Worm (Caenorhabditis elegans) whole organism, L1 larva: ENCODE data around the gene Y59C2A.3.
A peak's percentile ranks its signal among the peaks of the same experiment; 100 is the strongest.
"Not testable (repeated sequence)": the region's sequence is repeated elsewhere in the genome, so short reads cannot be mapped to it uniquely, and the experiment has no call there.

Experiments used
- C04F5.9 ChIP-seq: sonication (generic microtip); optimal IDR thresholded peaks from 2 replicates; lab custom pipeline; 2016; ENCODE audit warnings: missing genetic modification characterization, missing compliant biosample characterization
- C34B4.2 ChIP-seq: sonication (generic microtip); optimal IDR thresholded peaks from 2 replicates; lab custom pipeline; 2017; ENCODE audit warnings: mild to moderate bottlenecking, missing genetic modification characterization, missing compliant biosample characterization
- F16B12.6 ChIP-seq: fragments of 150-350 bp; optimal IDR thresholded peaks from 2 replicates; lab custom pipeline; 2014; ENCODE audit warnings: missing biosample characterization, missing genetic modification characterization
- Y116A8C.19 ChIP-seq: sonication (generic microtip); optimal IDR thresholded peaks from 2 replicates; lab custom pipeline; 2016; ENCODE audit warnings: missing compliant biosample characterization, missing genetic modification characterization, borderline replicate concordance
- aha-1 ChIP-seq: fragments of 150-350 bp; optimal IDR thresholded peaks from 2 replicates; lab custom pipeline; 2014; ENCODE audit warnings: missing biosample characterization, missing genetic modification characterization
- ama-1 ChIP-seq: fragments of 150-350 bp; optimal IDR thresholded peaks from 2 replicates; lab custom pipeline; 2014
- ceh-63 ChIP-seq: fragments of 200-800 bp; sonication (Bioruptor generic); optimal IDR thresholded peaks from 2 replicates; lab custom pipeline; 2018; ENCODE audit warnings: mild to moderate bottlenecking, missing genetic modification characterization, missing compliant biosample characterization
- ceh-8 ChIP-seq: fragments of 200-800 bp; sonication (Bioruptor generic); optimal IDR thresholded peaks from 2 replicates; lab custom pipeline; 2018; ENCODE audit warnings: mild to moderate bottlenecking, missing genetic modification characterization, moderate library complexity, missing compliant biosample characterization
- efl-1 ChIP-seq, 4 experiments: fragments of 150-350 bp; optimal IDR thresholded peaks in 3 of 4; peaks in 1 of 4; 1 replicate in 1 of 4; 2 replicates in 3 of 4; lab custom pipeline; 2014; ENCODE audit warnings: missing biosample characterization in 2 of 4, missing genetic modification characterization in 2 of 4, missing genetic modification reagents in 2 of 4
- elt-2 ChIP-seq: sonication (generic microtip); optimal IDR thresholded peaks from 2 replicates; lab custom pipeline; 2016; ENCODE audit warnings: missing genetic modification characterization, mild to moderate bottlenecking, inconsistent platforms, missing compliant biosample characterization, missing genetic modification reagents
- elt-3 ChIP-seq, 6 experiments: fragments of 150-350 bp in 1 of 6; sonication (generic microtip); optimal IDR thresholded peaks; 2 replicates each; lab custom pipeline; 2017 to 2018; ENCODE audit warnings: missing biosample characterization in 6 of 6, missing genetic modification characterization in 6 of 6, inconsistent platforms in 1 of 6
- ets-5 ChIP-seq: fragments of 200-800 bp; sonication (Bioruptor generic); IDR thresholded peaks from 2 replicates; pipeline ENCODE4 v1.3.6; 2022; ENCODE audit warnings: missing genetic modification characterization, missing compliant biosample characterization
- fkh-10 ChIP-seq: sonication (generic microtip); optimal IDR thresholded peaks from 2 replicates; lab custom pipeline; 2017; ENCODE audit warnings: missing biosample characterization, missing genetic modification reagents, missing genetic modification characterization
- fkh-8 ChIP-seq: sonication (generic microtip); optimal IDR thresholded peaks from 2 replicates; lab custom pipeline; 2016; ENCODE audit warnings: mild to moderate bottlenecking, missing genetic modification characterization, missing compliant biosample characterization
- fos-1 ChIP-seq: fragments of 150-350 bp; optimal IDR thresholded peaks from 2 replicates; lab custom pipeline; 2014; ENCODE audit warnings: missing biosample characterization, missing genetic modification characterization
- hpl-2 ChIP-seq: fragments of 150-350 bp; optimal IDR thresholded peaks from 2 replicates; lab custom pipeline; 2014; ENCODE audit warnings: missing biosample characterization, missing genetic modification reagents, missing genetic modification characterization
- irx-1 ChIP-seq: sonication (generic microtip); optimal IDR thresholded peaks from 2 replicates; lab custom pipeline; 2016; ENCODE audit warnings: missing genetic modification characterization, missing compliant biosample characterization
- isw-1 ChIP-seq: fragments of 200-800 bp; sonication (Bioruptor generic); IDR thresholded peaks from 2 replicates; pipeline ENCODE4 v1.3.6; 2022; ENCODE audit warnings: missing genetic modification characterization, missing compliant biosample characterization
- lin-14 ChIP-seq: fragments of 200-800 bp; sonication (Bioruptor generic); optimal IDR thresholded peaks from 2 replicates; lab custom pipeline; 2018; ENCODE audit warnings: mild to moderate bottlenecking, missing genetic modification characterization, moderate library complexity, missing compliant biosample characterization
- lin-15B ChIP-seq: fragments of 150-350 bp; sonication (generic microtip); optimal IDR thresholded peaks from 3 replicates; lab custom pipeline; 2014; ENCODE audit warnings: missing biosample characterization, missing genetic modification characterization
- lin-35 ChIP-seq, 2 experiments: fragments of 150-350 bp; optimal IDR thresholded peaks; 2 replicates each; lab custom pipeline; 2014; ENCODE audit warnings: missing biosample characterization in 2 of 2, missing genetic modification characterization in 2 of 2, missing genetic modification reagents in 2 of 2
- lsy-2 ChIP-seq, 2 experiments: fragments of 150-350 bp; optimal IDR thresholded peaks; 2 replicates each; lab custom pipeline; 2014; ENCODE audit warnings: missing biosample characterization in 2 of 2, missing genetic modification characterization in 2 of 2
- mab-9 ChIP-seq: fragments of 200-800 bp; sonication (Bioruptor generic); IDR thresholded peaks from 2 replicates; pipeline ENCODE4 v1.3.6; 2022; ENCODE audit warnings: missing genetic modification reagents, missing genetic modification characterization, missing compliant biosample characterization
- mdl-1 ChIP-seq, 2 experiments: fragments of 150-350 bp; optimal IDR thresholded peaks; 2 replicates each; lab custom pipeline; 2014 to 2017; ENCODE audit warnings: missing biosample characterization in 2 of 2, missing genetic modification characterization in 2 of 2, inconsistent platforms in 1 of 2
- nhr-12 ChIP-seq: sonication (generic microtip); optimal IDR thresholded peaks from 2 replicates; lab custom pipeline; 2017; ENCODE audit warnings: missing biosample characterization, missing genetic modification characterization
- nhr-19 ChIP-seq: fragments of 200-800 bp; sonication (Bioruptor generic); conservative IDR thresholded peaks from 2 replicates; pipeline ENCODE4 v1.3.6; 2022; ENCODE audit warnings: missing genetic modification characterization, missing compliant biosample characterization
- nhr-28 ChIP-seq: fragments of 150-350 bp; optimal IDR thresholded peaks from 2 replicates; lab custom pipeline; 2014; ENCODE audit warnings: missing biosample characterization, missing genetic modification characterization
- nhr-47 ChIP-seq: sonication (generic microtip); optimal IDR thresholded peaks from 2 replicates; lab custom pipeline; 2016; ENCODE audit warnings: mild to moderate bottlenecking, missing genetic modification characterization, moderate library complexity, missing compliant biosample characterization
- nhr-85 ChIP-seq: sonication (generic microtip); peaks from one replicate; lab custom pipeline; 2016; ENCODE audit warnings: missing genetic modification characterization, inconsistent platforms, missing compliant biosample characterization
- pag-3 ChIP-seq: sonication (generic microtip); optimal IDR thresholded peaks from 2 replicates; lab custom pipeline; 2017; ENCODE audit warnings: missing genetic modification characterization, mild to moderate bottlenecking, missing compliant biosample characterization, antibody characterized with exemption, borderline replicate concordance; ENCODE audit not compliant: insufficient read depth
- rnt-1 ChIP-seq: sonication (generic microtip); optimal IDR thresholded peaks from 2 replicates; lab custom pipeline; 2016; ENCODE audit warnings: mild to moderate bottlenecking, missing genetic modification characterization, moderate library complexity, missing compliant biosample characterization
- snpc-4 ChIP-seq: fragments of 150-350 bp; optimal IDR thresholded peaks from 2 replicates; lab custom pipeline; 2014; ENCODE audit warnings: missing biosample characterization, missing genetic modification characterization
- unc-30 ChIP-seq: sonication (generic microtip); optimal IDR thresholded peaks from 2 replicates; lab custom pipeline; 2017; ENCODE audit warnings: missing biosample characterization, missing genetic modification characterization
- unc-62 ChIP-seq: fragments of 150-350 bp; optimal IDR thresholded peaks from 2 replicates; lab custom pipeline; 2014; ENCODE audit warnings: missing biosample characterization, missing genetic modification reagents, missing genetic modification characterization
- vab-15 ChIP-seq: sonication (generic microtip); optimal IDR thresholded peaks from 2 replicates; lab custom pipeline; 2017; ENCODE audit warnings: missing genotype, mild to moderate bottlenecking, missing genetic modification characterization, missing compliant biosample characterization
- xbp-1 ChIP-seq: sonication (generic microtip); optimal IDR thresholded peaks from 2 replicates; lab custom pipeline; 2016; ENCODE audit warnings: missing genetic modification characterization, missing compliant biosample characterization
- ztf-11 ChIP-seq, 2 experiments: sonication (generic microtip); optimal IDR thresholded peaks; 2 replicates each; lab custom pipeline; 2016 to 2017; ENCODE audit warnings: missing genetic modification characterization in 2 of 2, missing biosample characterization in 1 of 2, missing compliant biosample characterization in 1 of 2

Y59C2A.3 gene

ce11 chrII:2251617-2252016 is 31.9 kb upstream of the Y59C2A.3 start:
- TF ChIP-seq fos-1 (tag; lab: Kevin White, UChicago) (no peak), ceh-8 (GFP tag; lab: Kevin White, UChicago) (peak; percentile 8)

ce11 chrII:2243342-2243741 is 23.6 kb upstream of the Y59C2A.3 start, which contains the start of gene F54A3.2:
TSS of gene F54A3.2 (plus strand) at chrII:2243642.
- TF ChIP-seq nhr-85 (tag; lab: Kevin White, UChicago) (peak; percentile 7), C34B4.2 (no peak), ceh-63 (GFP tag; lab: Kevin White, UChicago) (no peak), fkh-8 (tag; lab: Kevin White, UChicago) (no peak), unc-62 (GFP tag; lab: Kevin White, UChicago) (no peak), efl-1 (optimal IDR thresholded peaks at IDR 0.05; lab: Kevin White, UChicago) (no peak), efl-1 (GFP tag; optimal IDR thresholded peaks at IDR 0.05 in 1 of 2; lab: Kevin White, UChicago) (peak in 1 of 2 experiments; percentile 54)

- no peak for TF ChIP-seq nhr-12 (tag; lab: Kevin White, UChicago)
- no peak for TF ChIP-seq nhr-47 (tag; lab: Kevin White, UChicago)
- TF ChIP-seq xbp-1 (tag; lab: Kevin White, UChicago) = no peak
- no peak for TF ChIP-seq nhr-28 (tag; lab: Kevin White, UChicago)
- no peak for TF ChIP-seq mab-9 (GFP tag; lab: Robert Waterston, UW)
- no peak for TF ChIP-seq vab-15 (tag; lab: Kevin White, UChicago)
- TF ChIP-seq fkh-10 (GFP tag; lab: Kevin White, UChicago) = no peak
- TF ChIP-seq elt-3 (tag; optimal IDR thresholded peaks at IDR 0.05; lab: Kevin White, UChicago) = no peak
- TF ChIP-seq, all 84 proteins: peak for 0
Measured at ce11 chrII:2236352-2236751, 16.6 kb upstream of the Y59C2A.3 start.

- no peak for TF ChIP-seq C04F5.9 (tag; lab: Kevin White, UChicago)
- TF ChIP-seq efl-1 (optimal IDR thresholded peaks at IDR 0.05; lab: Kevin White, UChicago) = no peak
- TF ChIP-seq efl-1 (GFP tag; optimal IDR thresholded peaks at IDR 0.05 in 1 of 2; lab: Kevin White, UChicago) = peak in 1 of 2 experiments; percentile 59
Measured at ce11 chrII:2233240-2233639, 13.5 kb upstream of the Y59C2A.3 start, which contains the start of gene cct-3. TSS of gene cct-3 (plus strand) at chrII:2233540.

ce11 chrII:2232429-2232828 is 12.7 kb upstream of the Y59C2A.3 start, which contains the start of gene F54A3.6:
TSS of gene F54A3.6 (minus strand) at chrII:2232470.
- TF ChIP-seq lsy-2 (tag; optimal IDR thresholded peaks at IDR 0.05; lab: Kevin White, UChicago) (peak; percentile 60 to 90), isw-1 (GFP tag; lab: Robert Waterston, UW) (peak; percentile 57), efl-1 (optimal IDR thresholded peaks at IDR 0.05; lab: Kevin White, UChicago) (peak; percentile 9 to 15)
- not testable (repeated sequence) for TF ChIP-seq efl-1 (GFP tag; optimal IDR thresholded peaks at IDR 0.05 in 1 of 2; lab: Kevin White, UChicago)

ce11 chrII:2230368-2230767 is 10.6 kb upstream of the Y59C2A.3 start:
- TF ChIP-seq isw-1 (GFP tag; lab: Robert Waterston, UW) = no peak
- TF ChIP-seq nhr-85 (tag; lab: Kevin White, UChicago) = peak; percentile 4

ce11 chrII:2225608-2226007 is 5.9 kb upstream of the Y59C2A.3 start, which contains the start of gene F54A3.5:
TSS of gene F54A3.5 (minus strand) at chrII:2225708.
- no peak for TF ChIP-seq lsy-2 (tag; optimal IDR thresholded peaks at IDR 0.05; lab: Kevin White, UChicago)
- no peak for TF ChIP-seq lin-14
- no peak for TF ChIP-seq F16B12.6 (tag; lab: Kevin White, UChicago)

ce11 chrII:2223467-2223866 is 3.7 kb upstream of the Y59C2A.3 start, which contains the start of gene cbs-2:
TSS of gene cbs-2 (minus strand) at chrII:2223567.
- TF ChIP-seq elt-2 (tag; lab: Kevin White, UChicago) = no peak
- TF ChIP-seq lsy-2 (tag; optimal IDR thresholded peaks at IDR 0.05; lab: Kevin White, UChicago) = no peak
- TF ChIP-seq unc-30 (tag; lab: Kevin White, UChicago) = no peak
- no peak for TF ChIP-seq rnt-1 (tag; lab: Kevin White, UChicago)
- no peak for TF ChIP-seq nhr-19 (GFP tag; lab: Robert Waterston, UW)
- no peak for TF ChIP-seq fkh-8 (tag; lab: Kevin White, UChicago)
- TF ChIP-seq C34B4.2 = no peak
- no peak for TF ChIP-seq snpc-4 (tag; lab: Kevin White, UChicago)
- TF ChIP-seq irx-1 (tag; lab: Kevin White, UChicago) = no peak
- TF ChIP-seq lin-15B (tag; lab: Kevin White, UChicago) = no peak
- no peak for TF ChIP-seq hpl-2 (GFP tag; lab: Kevin White, UChicago)
- no peak for TF ChIP-seq Y116A8C.19 (tag; lab: Kevin White, UChicago)
- no peak for TF ChIP-seq pag-3 (tag; lab: Kevin White, UChicago)
- TF ChIP-seq mdl-1 (tag; optimal IDR thresholded peaks at IDR 0.05; lab: Kevin White, UChicago) = no peak
- no peak for TF ChIP-seq ztf-11 (tag; optimal IDR thresholded peaks at IDR 0.05; lab: Kevin White, UChicago)
- TF ChIP-seq ama-1 (lab: Kevin White, UChicago) = no peak
- TF ChIP-seq lin-35 (GFP tag; optimal IDR thresholded peaks at IDR 0.05; lab: Kevin White, UChicago) = no peak
- no peak for TF ChIP-seq aha-1 (tag; lab: Kevin White, UChicago)
- no peak for TF ChIP-seq ets-5 (GFP tag; lab: Robert Waterston, UW)
